Fruit fly (Drosophila melanogaster) Kc167 (cell line): ENCODE measurements around the gene Chsy.

ENCODE experiments used
- Myc ChIP-seq: fragments of >200 bp; optimal IDR thresholded peaks from 2 replicates; lab custom pipeline; 2017; ENCODE audit warnings: missing external identifiers
- Sin3A ChIP-seq: fragments of >200 bp; optimal IDR thresholded peaks from 2 replicates; lab custom pipeline; 2018; ENCODE audit warnings: missing external identifiers
- h ChIP-seq: fragments of >200 bp; optimal IDR thresholded peaks from 3 replicates; lab custom pipeline; 2018; ENCODE audit warnings: missing external identifiers
- insv ChIP-seq: fragments of >200 bp; optimal IDR thresholded peaks from 3 replicates; lab custom pipeline; 2018; ENCODE audit warnings: missing external identifiers
- psq ChIP-seq: fragments of >200 bp; optimal IDR thresholded peaks from 2 replicates; lab custom pipeline; 2017; ENCODE audit warnings: missing external identifiers
- ttk ChIP-seq: sonication (Bioruptor generic); optimal IDR thresholded peaks from 2 replicates; lab custom pipeline; 2017; ENCODE audit warnings: missing external identifiers

The Chsy gene

dm6 chrX:15575557-15575956, 17.8 kb downstream of the Chsy start, which contains the start of gene CG42299:
TSS of gene CG42299 (minus strand) at chrX:15575683.
- no peak for TF ChIP-seq psq (lab: Kevin White, UChicago)
- TF ChIP-seq Sin3A = no peak
- TF ChIP-seq insv (lab: Kevin White, UChicago) = no peak
- TF ChIP-seq h (lab: Kevin White, UChicago) = no peak
- TF ChIP-seq ttk (lab: Kevin White, UChicago) = no peak
- TF ChIP-seq Myc = no peak

dm6 chrX:15574384-15574783, 18.9 kb downstream of the Chsy start, which contains the start of gene CG9213:
TSS of gene CG9213 (minus strand) at chrX:15574535.
- TF ChIP-seq h (lab: Kevin White, UChicago) = no peak
- no peak for TF ChIP-seq Myc
- TF ChIP-seq Sin3A = no peak
- no peak for TF ChIP-seq psq (lab: Kevin White, UChicago)
- no peak for TF ChIP-seq insv (lab: Kevin White, UChicago)
- no peak for TF ChIP-seq ttk (lab: Kevin White, UChicago)

- TF ChIP-seq Myc = no peak
- TF ChIP-seq insv (lab: Kevin White, UChicago) = no peak
- TF ChIP-seq ttk (lab: Kevin White, UChicago) = no peak
- TF ChIP-seq Sin3A = no peak
- TF ChIP-seq h (lab: Kevin White, UChicago) = no peak
- TF ChIP-seq psq (lab: Kevin White, UChicago) = no peak
Observed at dm6 chrX:15571939-15572338, 21.4 kb downstream of the Chsy start, which contains the start of gene CG15643. TSS of gene CG15643 (minus strand) at chrX:15572149.

dm6 chrX:15568983-15569370, 24.4 kb downstream of the Chsy start, which contains the start of gene CG7860:
TSS of gene CG7860 (plus strand) at chrX:15568993.
- no peak for TF ChIP-seq insv (lab: Kevin White, UChicago)
- no peak for TF ChIP-seq Myc
- no peak for TF ChIP-seq Sin3A
- no peak for TF ChIP-seq ttk (lab: Kevin White, UChicago)
- TF ChIP-seq psq (lab: Kevin White, UChicago) = no peak
- TF ChIP-seq h (lab: Kevin White, UChicago) = no peak

- TF ChIP-seq h (lab: Kevin White, UChicago) (no peak), psq (lab: Kevin White, UChicago) (no peak), insv (lab: Kevin White, UChicago) (no peak), ttk (lab: Kevin White, UChicago) (no peak), Sin3A (no peak), Myc (no peak)
Observed at dm6 chrX:15568353-15568982, 24.9 kb downstream of the Chsy start.

dm6 chrX:15555945-15556344, 37.4 kb downstream of the Chsy start, which contains the start of gene CG42300:
TSS of gene CG42300 (minus strand) at chrX:15556045.
- TF ChIP-seq insv (lab: Kevin White, UChicago) = no peak
- TF ChIP-seq ttk (lab: Kevin White, UChicago) = no peak
- no peak for TF ChIP-seq h (lab: Kevin White, UChicago)
- no peak for TF ChIP-seq Myc
- TF ChIP-seq Sin3A = no peak
- TF ChIP-seq psq (lab: Kevin White, UChicago) = no peak

dm6 chrX:15554256-15554678, 39.1 kb downstream of the Chsy start, which contains the start of gene Ac13E:
TSS of gene Ac13E (minus strand) at chrX:15554278.
- TF ChIP-seq ttk (lab: Kevin White, UChicago) = no peak
- TF ChIP-seq psq (lab: Kevin White, UChicago) = no peak
- no peak for TF ChIP-seq Myc
- no peak for TF ChIP-seq insv (lab: Kevin White, UChicago)
- TF ChIP-seq Sin3A = no peak
- TF ChIP-seq h (lab: Kevin White, UChicago) = no peak

dm6 chrX:15552472-15552888, 40.9 kb downstream of the Chsy start:
- TF ChIP-seq Myc (no peak), Sin3A (no peak), insv (lab: Kevin White, UChicago) (no peak), h (lab: Kevin White, UChicago) (no peak), ttk (lab: Kevin White, UChicago) (no peak)

- TF ChIP-seq h (lab: Kevin White, UChicago) (no peak), insv (lab: Kevin White, UChicago) (no peak), psq (lab: Kevin White, UChicago) (no peak), ttk (lab: Kevin White, UChicago) (no peak), Myc (no peak)
Observed at dm6 chrX:15549055-15549454, 44.3 kb downstream of the Chsy start.

dm6 chrX:15545467-15546197, 47.7 kb downstream of the Chsy start:
- no peak for TF ChIP-seq psq (lab: Kevin White, UChicago)
- no peak for TF ChIP-seq Sin3A
- TF ChIP-seq ttk (lab: Kevin White, UChicago) = no peak
- TF ChIP-seq insv (lab: Kevin White, UChicago) = no peak
- TF ChIP-seq h (lab: Kevin White, UChicago) = no peak
- TF ChIP-seq Myc = no peak

- TF ChIP-seq h (lab: Kevin White, UChicago) (no peak), ttk (lab: Kevin White, UChicago) (no peak), Sin3A (no peak)
Observed at dm6 chrX:15543479-15544044, 49.8 kb downstream of the Chsy start.
